Worm (Caenorhabditis elegans) whole organism, L4/young adult: ENCODE measurements around the gene sqst-3.

Experiments
- dao-5 ChIP-seq: sonication (generic microtip); optimal IDR thresholded peaks from 2 replicates; lab custom pipeline; 2016; ENCODE audit warnings: missing genotype, missing genetic modification characterization, moderate library complexity, missing compliant biosample characterization
- him-1 ChIP-seq: sonication (generic microtip); optimal IDR thresholded peaks from 2 replicates; lab custom pipeline; 2016; ENCODE audit warnings: missing genotype, missing genetic modification reagents, missing genetic modification characterization, missing compliant biosample characterization

- TF ChIP-seq dao-5 (tag; lab: Kevin White, UChicago) = no peak
- TF ChIP-seq him-1 (tag; lab: Kevin White, UChicago) = no peak
These were observed 13.5 kb upstream of the sqst-3 start, which contains the start of gene srr-2 for ce11 chrV:19217104-19217503.
